Fruit fly (Drosophila melanogaster) whole organism, prepupa: Measurements from ENCODE around the gene RhoGAP19D.
A peak's percentile ranks its signal among the peaks of the same experiment; 100 is the strongest.
"Not testable (repeated sequence)": the region's sequence is repeated elsewhere in the genome, so short reads cannot be mapped to it uniquely, and the experiment has no call there.

ENCODE experiments used
- Blimp-1 ChIP-seq: fragments of 200-800 bp; sonication (Bioruptor generic); optimal IDR thresholded peaks from 3 replicates; lab custom pipeline; 2017; ENCODE audit warnings: missing biosample characterization, missing genetic modification characterization, mild to moderate bottlenecking, moderate library complexity, missing genetic modification reagents
- CG10669 ChIP-seq: fragments of 200-800 bp; sonication (Bioruptor generic); optimal IDR thresholded peaks from 3 replicates; lab custom pipeline; 2018; ENCODE audit warnings: missing biosample characterization, mild to moderate bottlenecking, missing genetic modification characterization, moderate library complexity
- CG11902 ChIP-seq: fragments of 200-800 bp; sonication (Bioruptor generic); optimal IDR thresholded peaks from 3 replicates; lab custom pipeline; 2016; ENCODE audit warnings: missing biosample characterization, missing genetic modification characterization
- CG15336 ChIP-seq: fragments of 200-800 bp; sonication (Bioruptor generic); IDR thresholded peaks from 2 replicates; pipeline ENCODE4 v1.3.6; 2022; ENCODE audit warnings: missing biosample characterization, missing genetic modification characterization
- CG16779 ChIP-seq: fragments of 200-800 bp; sonication (Bioruptor generic); optimal IDR thresholded peaks from 3 replicates; lab custom pipeline; 2017; ENCODE audit warnings: missing biosample characterization, mild to moderate bottlenecking, missing genetic modification characterization
- CG3032 ChIP-seq: fragments of 200-800 bp; optimal IDR thresholded peaks from 2 replicates; lab custom pipeline; 2019; ENCODE audit warnings: missing biosample characterization, mild to moderate bottlenecking, missing genetic modification characterization, moderate library complexity
- CG32006 ChIP-seq: fragments of 200-800 bp; sonication (Bioruptor generic); optimal IDR thresholded peaks from 3 replicates; lab custom pipeline; 2017; ENCODE audit warnings: missing biosample characterization, mild to moderate bottlenecking, missing genetic modification characterization
- CG34406 ChIP-seq: fragments of 200-800 bp; sonication (Bioruptor generic); optimal IDR thresholded peaks from 3 replicates; lab custom pipeline; 2016; ENCODE audit warnings: missing biosample characterization, missing genetic modification characterization
- CG4318 ChIP-seq: fragments of 200-800 bp; sonication (Bioruptor generic); optimal IDR thresholded peaks from 3 replicates; lab custom pipeline; 2017; ENCODE audit warnings: missing biosample characterization, mild to moderate bottlenecking, missing genetic modification characterization
- CG6808 ChIP-seq: fragments of 200-800 bp; sonication (Bioruptor generic); optimal IDR thresholded peaks from 3 replicates; lab custom pipeline; 2017; ENCODE audit warnings: missing biosample characterization, missing genetic modification characterization, mild to moderate bottlenecking, moderate library complexity, missing genetic modification reagents
- CG8119 ChIP-seq: fragments of 200-800 bp; sonication (Bioruptor generic); IDR thresholded peaks from 3 replicates; pipeline ENCODE4 v1.3.6; 2022; ENCODE audit warnings: missing biosample characterization, missing genetic modification characterization
- CG8319 ChIP-seq: fragments of 200-800 bp; sonication (Bioruptor generic); optimal IDR thresholded peaks from 3 replicates; lab custom pipeline; 2016; ENCODE audit warnings: missing biosample characterization, missing genetic modification characterization
- CG8632 ChIP-seq: fragments of 200-800 bp; sonication (Bioruptor generic); optimal IDR thresholded peaks from 3 replicates; lab custom pipeline; 2016; ENCODE audit warnings: missing biosample characterization, missing genetic modification characterization
- Eip78C ChIP-seq: fragments of 200-800 bp; sonication (Bioruptor generic); peaks from one replicate; lab custom pipeline; 2016; ENCODE audit warnings: missing biosample characterization, missing genetic modification characterization
- Eip93F ChIP-seq: fragments of 200-800 bp; sonication (Bioruptor generic); optimal IDR thresholded peaks from 2 replicates; lab custom pipeline; 2016; ENCODE audit warnings: missing biosample characterization, mild to moderate bottlenecking, missing genetic modification characterization
- Hr4 ChIP-seq: fragments of 200-800 bp; sonication (Bioruptor generic); optimal IDR thresholded peaks from 3 replicates; lab custom pipeline; 2016; ENCODE audit warnings: missing biosample characterization, missing genetic modification characterization
- Lpt ChIP-seq: fragments of 200-800 bp; sonication (Bioruptor generic); optimal IDR thresholded peaks from 3 replicates; lab custom pipeline; 2016; ENCODE audit warnings: missing biosample characterization, missing genetic modification characterization
- Met ChIP-seq: fragments of 200-800 bp; sonication (Bioruptor generic); optimal IDR thresholded peaks from 3 replicates; lab custom pipeline; 2016; ENCODE audit warnings: missing biosample characterization, missing genetic modification characterization
- Smox ChIP-seq: fragments of 200-800 bp; sonication (Bioruptor generic); optimal IDR thresholded peaks from 3 replicates; lab custom pipeline; 2016; ENCODE audit warnings: missing biosample characterization, missing genetic modification characterization
- Sox15 ChIP-seq: fragments of 200-800 bp; sonication (Bioruptor generic); optimal IDR thresholded peaks from 3 replicates; lab custom pipeline; 2016; ENCODE audit warnings: missing biosample characterization, missing genetic modification characterization
- achi ChIP-seq: fragments of 200-800 bp; sonication (Bioruptor generic); optimal IDR thresholded peaks from 3 replicates; lab custom pipeline; 2016; ENCODE audit warnings: missing biosample characterization, missing genetic modification characterization
- acj6 ChIP-seq: fragments of 200-800 bp; sonication (Bioruptor generic); optimal IDR thresholded peaks from 3 replicates; lab custom pipeline; 2016; ENCODE audit warnings: missing biosample characterization, missing genetic modification characterization
- cyc ChIP-seq: fragments of 200-800 bp; sonication (Bioruptor generic); optimal IDR thresholded peaks from 3 replicates; lab custom pipeline; 2016; ENCODE audit warnings: missing biosample characterization, missing genetic modification characterization
- dac ChIP-seq: fragments of 200-800 bp; sonication (Bioruptor generic); optimal IDR thresholded peaks from 2 replicates; lab custom pipeline; 2017; ENCODE audit warnings: missing biosample characterization, mild to moderate bottlenecking, missing genetic modification characterization
- fd59A ChIP-seq: fragments of 200-800 bp; sonication (Bioruptor generic); optimal IDR thresholded peaks from 2 replicates; lab custom pipeline; 2017; ENCODE audit warnings: missing biosample characterization, mild to moderate bottlenecking, missing genetic modification characterization, missing genetic modification reagents
- lz ChIP-seq: fragments of 200-800 bp; sonication (Bioruptor generic); optimal IDR thresholded peaks from 3 replicates; lab custom pipeline; 2016; ENCODE audit warnings: missing biosample characterization, missing genetic modification characterization
- pdm3 ChIP-seq: fragments of 200-800 bp; sonication (Bioruptor generic); optimal IDR thresholded peaks from 3 replicates; lab custom pipeline; 2016; ENCODE audit warnings: missing biosample characterization, missing genetic modification characterization
- spab ChIP-seq: fragments of 200-800 bp; sonication (Bioruptor generic); optimal IDR thresholded peaks from 2 replicates; lab custom pipeline; 2017; ENCODE audit warnings: missing biosample characterization, mild to moderate bottlenecking, missing genetic modification characterization, missing genetic modification reagents
- ss ChIP-seq, 2 experiments: fragments of 200-800 bp; sonication (Bioruptor generic); optimal IDR thresholded peaks; 2 replicates in 1 of 2; 3 replicates in 1 of 2; lab custom pipeline; 2017 to 2018; ENCODE audit warnings: mild to moderate bottlenecking in 2 of 2, missing biosample characterization in 2 of 2, missing genetic modification characterization in 2 of 2, moderate library complexity in 1 of 2
- topi ChIP-seq: fragments of 200-800 bp; sonication (Bioruptor generic); optimal IDR thresholded peaks from 3 replicates; lab custom pipeline; 2016; ENCODE audit warnings: missing biosample characterization, missing genetic modification characterization

Gene RhoGAP19D

dm6 chrX:20447865-20448584 is 62.5 kb downstream of the RhoGAP19D start:
- TF ChIP-seq CG8319 (no peak), pdm3 (GFP tag; lab: Kevin White, UChicago) (no peak), CG10669 (GFP tag; lab: Kevin White, UChicago) (peak; percentile 18), spab (GFP tag; lab: Kevin White, UChicago) (no peak), fd59A (GFP tag; lab: Kevin White, UChicago) (no peak), CG11902 (GFP tag; lab: Kevin White, UChicago) (no peak), CG32006 (GFP tag; lab: Kevin White, UChicago) (peak; percentile 54), ss (GFP tag; optimal IDR thresholded peaks at IDR 0.05; lab: Kevin White, UChicago) (peak in 1 of 2 experiments; percentile 3), Sox15 (GFP tag; lab: Kevin White, UChicago) (no peak), CG8632 (no peak), CG4318 (GFP tag; lab: Kevin White, UChicago) (peak; percentile 9), achi (GFP tag; lab: Kevin White, UChicago) (no peak), Lpt (GFP tag; lab: Kevin White, UChicago) (no peak), Blimp-1 (GFP tag; lab: Kevin White, UChicago) (no peak), Hr4 (GFP tag; lab: Kevin White, UChicago) (peak; percentile 8), acj6 (GFP tag; lab: Kevin White, UChicago) (no peak), CG16779 (no peak), CG6808 (GFP tag; lab: Kevin White, UChicago) (peak; percentile 18), lz (GFP tag; lab: Kevin White, UChicago) (no peak), CG8119 (GFP tag; lab: Robert Waterston, UW) (no peak), Smox (no peak), cyc (GFP tag; lab: Kevin White, UChicago) (no peak), topi (GFP tag; lab: Kevin White, UChicago) (peak; percentile 0), dac (GFP tag; lab: Kevin White, UChicago) (no peak), Eip78C (GFP tag; lab: Kevin White, UChicago) (peak; percentile 26)

- not testable (repeated sequence) for TF ChIP-seq CG8319; cyc (GFP tag; lab: Kevin White, UChicago); CG15336 (GFP tag; lab: Robert Waterston, UW)
Observed at dm6 chrX:20446071-20446470, 64.4 kb downstream of the RhoGAP19D start, which contains the start of gene CG42578. Gene CG42578 (plus strand): TSS chrX:20446371.

dm6 chrX:20436866-20437265 is 73.6 kb downstream of the RhoGAP19D start:
- no peak for TF ChIP-seq CG34406 (GFP tag; lab: Kevin White, UChicago)
- no peak for TF ChIP-seq Met
- no peak for TF ChIP-seq CG6808 (GFP tag; lab: Kevin White, UChicago)
- TF ChIP-seq CG32006 (GFP tag; lab: Kevin White, UChicago): no peak
- no peak for TF ChIP-seq Eip93F (GFP tag; lab: Kevin White, UChicago)

DNA sequence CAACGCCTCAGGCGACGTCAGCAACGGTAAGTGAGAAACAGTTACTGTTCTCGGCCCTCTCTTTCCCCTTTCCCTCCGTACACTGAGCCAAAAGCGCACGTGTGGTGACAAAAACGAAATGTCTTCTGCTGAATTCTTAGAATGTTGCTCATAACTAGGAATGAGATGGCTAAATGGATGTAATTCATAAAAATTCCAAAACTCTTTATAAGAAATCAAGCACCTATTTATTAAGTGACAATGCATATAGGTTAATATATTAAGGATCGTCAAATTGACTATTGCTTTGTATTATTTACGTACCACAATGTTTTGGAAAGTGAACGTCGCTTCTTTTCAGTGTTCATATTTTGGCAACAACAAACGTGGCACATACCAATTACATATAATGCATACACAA is 76.0 kb downstream of the RhoGAP19D start:
- TF ChIP-seq Sox15 (GFP tag; lab: Kevin White, UChicago): no peak
- peak; percentile 59 for TF ChIP-seq Eip78C (GFP tag; lab: Kevin White, UChicago)
- no peak for TF ChIP-seq CG3032 (tag; lab: Kevin White, UChicago)
